Fruit fly (Drosophila melanogaster) whole organism, adult: ENCODE data around the gene CG3436.

Source experiments
- CG1620 ChIP-seq: fragments of 200-800 bp; sonication (Bioruptor generic); optimal IDR thresholded peaks from 2 replicates; lab custom pipeline; 2016; ENCODE audit warnings: missing biosample characterization, missing genetic modification characterization
- CG33017 ChIP-seq: fragments of 200-800 bp; sonication (Bioruptor generic); optimal IDR thresholded peaks from 2 replicates; lab custom pipeline; 2018; ENCODE audit warnings: missing biosample characterization, mild to moderate bottlenecking, missing genetic modification characterization, moderate library complexity
- CG7101 ChIP-seq: fragments of 200-800 bp; sonication (Bioruptor generic); optimal IDR thresholded peaks from 2 replicates; lab custom pipeline; 2018; ENCODE audit warnings: missing biosample characterization, mild to moderate bottlenecking, missing genetic modification characterization, moderate library complexity
- Hr96 ChIP-seq: fragments of 200-800 bp; sonication (Bioruptor generic); optimal IDR thresholded peaks from 2 replicates; lab custom pipeline; 2016; ENCODE audit warnings: missing biosample characterization, missing genetic modification characterization
- bab1 ChIP-seq: fragments of 200-800 bp; sonication (Bioruptor generic); optimal IDR thresholded peaks from 3 replicates; lab custom pipeline; 2019; ENCODE audit warnings: missing biosample characterization, mild to moderate bottlenecking, missing genetic modification characterization, moderate library complexity
- cic ChIP-seq: fragments of 200-800 bp; sonication (Bioruptor generic); optimal IDR thresholded peaks from 2 replicates; lab custom pipeline; 2017; ENCODE audit warnings: missing biosample characterization, mild to moderate bottlenecking, missing genetic modification characterization, moderate library complexity
- cnc ChIP-seq, 2 experiments: fragments of >200 bp; optimal IDR thresholded peaks; 2 replicates each; lab custom pipeline; 2017
- kay ChIP-seq: fragments of 200-800 bp; sonication (Bioruptor generic); peaks from one replicate; lab custom pipeline; 2016; ENCODE audit warnings: missing biosample characterization, missing genetic modification characterization, borderline replicate concordance
- pad ChIP-seq: fragments of 200-800 bp; sonication (Bioruptor generic); optimal IDR thresholded peaks from 3 replicates; lab custom pipeline; 2017; ENCODE audit warnings: missing biosample characterization, missing genetic modification characterization, mild to moderate bottlenecking, moderate library complexity, missing genetic modification reagents

DNA sequence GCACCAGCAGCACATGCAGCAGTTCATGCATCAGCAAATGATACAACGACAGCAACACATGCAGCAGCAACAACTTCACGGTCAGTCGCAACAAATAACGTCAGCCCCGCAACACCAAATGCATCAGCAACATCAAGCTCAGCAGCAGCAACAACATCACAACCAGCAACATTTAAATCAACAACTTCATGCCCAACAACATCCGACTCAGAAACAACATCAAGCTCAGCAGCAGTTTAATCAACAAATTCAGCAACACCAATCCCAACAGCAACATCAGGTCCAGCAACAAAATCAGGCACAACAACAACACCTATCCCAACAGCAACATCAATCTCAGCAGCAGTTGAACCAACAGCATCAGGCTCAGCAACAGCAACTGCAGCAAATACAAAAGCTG, 39.8 kb downstream of the CG3436 start:
- TF ChIP-seq cnc (optimal IDR thresholded peaks at IDR 0.05; lab: Kevin White, UChicago) (no peak), pad (GFP tag; lab: Kevin White, UChicago) (no peak), CG33017 (tag; lab: Kevin White, UChicago) (no peak), CG1620 (no peak), cic (GFP tag; lab: Kevin White, UChicago) (no peak), kay (GFP tag; lab: Kevin White, UChicago) (no peak), CG7101 (tag; lab: Kevin White, UChicago) (no peak), Hr96 (GFP tag; lab: Kevin White, UChicago) (no peak), bab1 (GFP tag; lab: Kevin White, UChicago) (no peak)
